Worm (Caenorhabditis elegans) whole organism, L1 larva: ENCODE data around the gene B0001.3.

Experiments used
- C34B4.2 ChIP-seq: sonication (generic microtip); optimal IDR thresholded peaks from 2 replicates; lab custom pipeline; 2017; ENCODE audit warnings: mild to moderate bottlenecking, missing genetic modification characterization, missing compliant biosample characterization
- aha-1 ChIP-seq: fragments of 150-350 bp; optimal IDR thresholded peaks from 2 replicates; lab custom pipeline; 2014; ENCODE audit warnings: missing biosample characterization, missing genetic modification characterization
- alr-1 ChIP-seq: fragments of 200-800 bp; sonication (Bioruptor generic); optimal IDR thresholded peaks from 2 replicates; lab custom pipeline; 2018; ENCODE audit warnings: borderline replicate concordance, mild to moderate bottlenecking, missing genetic modification characterization, missing compliant biosample characterization
- ama-1 ChIP-seq: fragments of 150-350 bp; optimal IDR thresholded peaks from 2 replicates; lab custom pipeline; 2014
- blmp-1 ChIP-seq: fragments of 150-350 bp; optimal IDR thresholded peaks from 2 replicates; lab custom pipeline; 2014; ENCODE audit warnings: missing biosample characterization, missing genetic modification characterization
- ceh-63 ChIP-seq: fragments of 200-800 bp; sonication (Bioruptor generic); optimal IDR thresholded peaks from 2 replicates; lab custom pipeline; 2018; ENCODE audit warnings: mild to moderate bottlenecking, missing genetic modification characterization, missing compliant biosample characterization
- ceh-82 ChIP-seq, 3 experiments: fragments of 150-350 bp in 1 of 3; sonication (generic microtip) in 2 of 3; optimal IDR thresholded peaks; 2 replicates each; lab custom pipeline; 2014 to 2017; ENCODE audit warnings: missing biosample characterization in 3 of 3, missing genetic modification characterization in 3 of 3
- ceh-88 ChIP-seq: fragments of 200-800 bp; sonication (Bioruptor generic); IDR thresholded peaks from 2 replicates; pipeline ENCODE4 v1.3.6; 2022; ENCODE audit warnings: missing genetic modification characterization, missing compliant biosample characterization
- dpl-1 ChIP-seq, 3 experiments: fragments of 150-350 bp in 2 of 3; sonication (generic microtip) in 1 of 3; optimal IDR thresholded peaks; 2 replicates each; lab custom pipeline; 2014 to 2017; ENCODE audit warnings: missing biosample characterization in 3 of 3, missing genetic modification characterization in 3 of 3, missing genetic modification reagents in 3 of 3
- egl-13 ChIP-seq: sonication (generic microtip); optimal IDR thresholded peaks from 2 replicates; lab custom pipeline; 2016; ENCODE audit warnings: missing genotype, missing genetic modification reagents, missing genetic modification characterization, missing compliant biosample characterization
- egl-27 ChIP-seq, 2 experiments: fragments of 150-350 bp in 1 of 2; sonication (generic microtip); optimal IDR thresholded peaks; 3 replicates each; lab custom pipeline; 2017 to 2018; ENCODE audit warnings: missing biosample characterization in 2 of 2, missing genetic modification characterization in 2 of 2, missing genetic modification reagents in 2 of 2
- elt-2 ChIP-seq: sonication (generic microtip); optimal IDR thresholded peaks from 2 replicates; lab custom pipeline; 2016; ENCODE audit warnings: missing genetic modification characterization, mild to moderate bottlenecking, inconsistent platforms, missing compliant biosample characterization, missing genetic modification reagents
- elt-3 ChIP-seq, 6 experiments: fragments of 150-350 bp in 1 of 6; sonication (generic microtip); optimal IDR thresholded peaks; 2 replicates each; lab custom pipeline; 2017 to 2018; ENCODE audit warnings: missing biosample characterization in 6 of 6, missing genetic modification characterization in 6 of 6, inconsistent platforms in 1 of 6
- ets-5 ChIP-seq: fragments of 200-800 bp; sonication (Bioruptor generic); IDR thresholded peaks from 2 replicates; pipeline ENCODE4 v1.3.6; 2022; ENCODE audit warnings: missing genetic modification characterization, missing compliant biosample characterization
- fkh-10 ChIP-seq: sonication (generic microtip); optimal IDR thresholded peaks from 2 replicates; lab custom pipeline; 2017; ENCODE audit warnings: missing biosample characterization, missing genetic modification reagents, missing genetic modification characterization
- fkh-8 ChIP-seq: sonication (generic microtip); optimal IDR thresholded peaks from 2 replicates; lab custom pipeline; 2016; ENCODE audit warnings: mild to moderate bottlenecking, missing genetic modification characterization, missing compliant biosample characterization
- fos-1 ChIP-seq: fragments of 150-350 bp; optimal IDR thresholded peaks from 2 replicates; lab custom pipeline; 2014; ENCODE audit warnings: missing biosample characterization, missing genetic modification characterization
- hpl-2 ChIP-seq: fragments of 150-350 bp; optimal IDR thresholded peaks from 2 replicates; lab custom pipeline; 2014; ENCODE audit warnings: missing biosample characterization, missing genetic modification reagents, missing genetic modification characterization
- lin-14 ChIP-seq: fragments of 200-800 bp; sonication (Bioruptor generic); optimal IDR thresholded peaks from 2 replicates; lab custom pipeline; 2018; ENCODE audit warnings: mild to moderate bottlenecking, missing genetic modification characterization, moderate library complexity, missing compliant biosample characterization
- lir-3 ChIP-seq: sonication (generic microtip); optimal IDR thresholded peaks from 2 replicates; lab custom pipeline; 2016; ENCODE audit warnings: mild to moderate bottlenecking, missing genetic modification characterization, moderate library complexity, missing compliant biosample characterization; ENCODE audit not compliant: poor library complexity
- lsy-2 ChIP-seq, 2 experiments: fragments of 150-350 bp; optimal IDR thresholded peaks; 2 replicates each; lab custom pipeline; 2014; ENCODE audit warnings: missing biosample characterization in 2 of 2, missing genetic modification characterization in 2 of 2
- mab-9 ChIP-seq: fragments of 200-800 bp; sonication (Bioruptor generic); IDR thresholded peaks from 2 replicates; pipeline ENCODE4 v1.3.6; 2022; ENCODE audit warnings: missing genetic modification reagents, missing genetic modification characterization, missing compliant biosample characterization
- mep-1 ChIP-seq: fragments of 150-350 bp; optimal IDR thresholded peaks from 2 replicates; lab custom pipeline; 2014; ENCODE audit warnings: missing biosample characterization, missing genetic modification characterization
- nhr-19 ChIP-seq: fragments of 200-800 bp; sonication (Bioruptor generic); conservative IDR thresholded peaks from 2 replicates; pipeline ENCODE4 v1.3.6; 2022; ENCODE audit warnings: missing genetic modification characterization, missing compliant biosample characterization
- nhr-20 ChIP-seq: sonication (generic microtip); optimal IDR thresholded peaks from 2 replicates; lab custom pipeline; 2016; ENCODE audit warnings: mild to moderate bottlenecking, missing genetic modification characterization, missing compliant biosample characterization
- nhr-28 ChIP-seq: fragments of 150-350 bp; optimal IDR thresholded peaks from 2 replicates; lab custom pipeline; 2014; ENCODE audit warnings: missing biosample characterization, missing genetic modification characterization
- nhr-47 ChIP-seq: sonication (generic microtip); optimal IDR thresholded peaks from 2 replicates; lab custom pipeline; 2016; ENCODE audit warnings: mild to moderate bottlenecking, missing genetic modification characterization, moderate library complexity, missing compliant biosample characterization
- nhr-71 ChIP-seq: sonication (generic microtip); optimal IDR thresholded peaks from 2 replicates; lab custom pipeline; 2016; ENCODE audit warnings: mild to moderate bottlenecking, missing genetic modification characterization, moderate library complexity, missing compliant biosample characterization
- nhr-77 ChIP-seq: fragments of 150-350 bp; optimal IDR thresholded peaks from 2 replicates; lab custom pipeline; 2014; ENCODE audit warnings: missing biosample characterization, missing genetic modification characterization
- nhr-84 ChIP-seq: sonication (generic microtip); optimal IDR thresholded peaks from 2 replicates; lab custom pipeline; 2017; ENCODE audit warnings: missing biosample characterization, missing genetic modification characterization
- nhr-85 ChIP-seq: sonication (generic microtip); peaks from one replicate; lab custom pipeline; 2016; ENCODE audit warnings: missing genetic modification characterization, inconsistent platforms, missing compliant biosample characterization
- pax-3 ChIP-seq: fragments of 200-800 bp; sonication (Bioruptor generic); optimal IDR thresholded peaks from 2 replicates; lab custom pipeline; 2018; ENCODE audit warnings: mild to moderate bottlenecking, missing genetic modification characterization, moderate library complexity, missing compliant biosample characterization
- skn-1 ChIP-seq: fragments of 150-350 bp; optimal IDR thresholded peaks from 2 replicates; lab custom pipeline; 2014; ENCODE audit warnings: missing biosample characterization, missing genetic modification characterization
- snpc-4 ChIP-seq: fragments of 150-350 bp; optimal IDR thresholded peaks from 2 replicates; lab custom pipeline; 2014; ENCODE audit warnings: missing biosample characterization, missing genetic modification characterization
- sptf-1 ChIP-seq: fragments of 150-350 bp; optimal IDR thresholded peaks from 2 replicates; lab custom pipeline; 2014; ENCODE audit warnings: missing biosample characterization, missing genetic modification characterization
- swsn-7 ChIP-seq: sonication (generic microtip); optimal IDR thresholded peaks from 2 replicates; lab custom pipeline; 2016; ENCODE audit warnings: missing genetic modification characterization, missing compliant biosample characterization
- unc-30 ChIP-seq: sonication (generic microtip); optimal IDR thresholded peaks from 2 replicates; lab custom pipeline; 2017; ENCODE audit warnings: missing biosample characterization, missing genetic modification characterization
- unc-86 ChIP-seq: sonication (generic microtip); optimal IDR thresholded peaks from 2 replicates; lab custom pipeline; 2016; ENCODE audit warnings: missing genetic modification characterization, missing compliant biosample characterization
- unc-98 ChIP-seq: fragments of 200-800 bp; sonication (Bioruptor generic); IDR thresholded peaks from 2 replicates; pipeline ENCODE4 v1.3.6; 2022; ENCODE audit warnings: missing genetic modification characterization, missing compliant biosample characterization
- xbp-1 ChIP-seq: sonication (generic microtip); optimal IDR thresholded peaks from 2 replicates; lab custom pipeline; 2016; ENCODE audit warnings: missing genetic modification characterization, missing compliant biosample characterization
- ztf-4 ChIP-seq: fragments of 150-350 bp; optimal IDR thresholded peaks from 2 replicates; lab custom pipeline; 2014; ENCODE audit warnings: missing biosample characterization, missing genetic modification characterization

The B0001.3 gene

DNA sequence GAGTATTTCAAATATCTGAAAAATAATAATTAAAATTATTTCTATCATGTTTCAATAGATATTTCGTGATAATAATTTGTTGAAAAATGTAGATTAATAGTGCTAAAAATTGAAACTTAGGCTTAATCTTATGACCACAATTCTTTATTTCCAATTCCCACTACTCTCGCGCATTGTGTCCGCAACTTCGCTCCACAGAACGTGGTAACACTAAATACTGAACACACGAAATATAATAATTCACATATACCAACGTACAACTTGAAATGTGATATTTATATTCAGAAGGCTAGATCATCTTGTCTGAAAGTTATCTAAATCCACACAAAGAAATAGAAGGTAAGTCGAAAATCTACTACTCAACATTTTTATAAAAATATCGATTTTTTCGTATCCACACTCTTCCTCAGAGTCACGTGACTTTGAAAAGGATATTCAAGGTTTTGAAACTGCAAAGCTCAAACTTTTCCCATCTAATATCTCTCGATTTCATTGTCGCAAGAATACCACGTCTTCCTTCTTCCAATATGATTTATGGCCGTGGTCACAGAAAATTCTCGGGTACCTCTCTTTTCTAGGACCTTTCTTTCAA lies 11.2 kb upstream of the B0001.3 start, which contains the start of gene eri-12 (continued):
- TF ChIP-seq C34B4.2 (no peak), ztf-4 (tag; lab: Kevin White, UChicago) (no peak), dpl-1 (GFP tag; optimal IDR thresholded peaks at IDR 0.05; lab: Kevin White, UChicago) (peak in 2 of 3 experiments; percentile 44 to 71)

DNA sequence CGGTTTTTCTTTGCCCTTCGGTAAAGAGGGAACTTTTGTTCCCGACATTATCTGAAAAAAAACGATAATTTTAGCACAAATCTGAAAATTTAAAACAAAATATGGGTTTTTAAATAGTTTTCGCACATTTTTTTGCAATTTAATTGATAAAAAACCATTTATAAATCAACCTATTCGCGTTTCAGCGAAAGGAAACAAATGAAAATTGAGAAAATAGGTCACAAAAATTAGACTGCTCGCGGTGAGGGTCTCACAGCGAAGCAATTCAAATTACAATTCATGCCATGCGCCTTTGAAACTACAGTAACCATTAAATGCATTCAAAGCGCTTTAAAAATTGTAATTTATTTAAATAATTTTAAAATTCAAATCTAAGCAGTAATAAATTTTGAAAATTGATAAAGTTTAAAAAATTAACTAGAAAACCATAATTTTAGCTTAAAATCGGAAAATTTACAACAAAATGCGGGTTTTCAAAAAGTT lies 8.7 kb upstream of the B0001.3 start, which contains the start of gene B0001.7:
B0001.7 (minus strand) TSS at position 51 of the 483 bp plus-strand sequence.
- TF ChIP-seq nhr-77 (tag; lab: Kevin White, UChicago) (no peak), nhr-85 (no peak), ceh-82 (tag; optimal IDR thresholded peaks at IDR 0.05; lab: Kevin White, UChicago) (no peak), nhr-20 (tag; lab: Kevin White, UChicago) (no peak), lir-3 (tag; lab: Kevin White, UChicago) (no peak), unc-30 (tag; lab: Kevin White, UChicago) (no peak), lsy-2 (tag; optimal IDR thresholded peaks at IDR 0.05; lab: Kevin White, UChicago) (no peak), ceh-63 (GFP tag; lab: Kevin White, UChicago) (no peak), swsn-7 (tag; lab: Kevin White, UChicago) (no peak), xbp-1 (tag; lab: Kevin White, UChicago) (no peak), hpl-2 (GFP tag; lab: Kevin White, UChicago) (no peak), ceh-88 (GFP tag; lab: Robert Waterston, UW) (no peak), fkh-8 (tag; lab: Kevin White, UChicago) (no peak), unc-86 (tag; lab: Kevin White, UChicago) (no peak), egl-13 (tag; lab: Kevin White, UChicago) (no peak), mep-1 (no peak)
- TF ChIP-seq, all 84 proteins: peak for 0

DNA sequence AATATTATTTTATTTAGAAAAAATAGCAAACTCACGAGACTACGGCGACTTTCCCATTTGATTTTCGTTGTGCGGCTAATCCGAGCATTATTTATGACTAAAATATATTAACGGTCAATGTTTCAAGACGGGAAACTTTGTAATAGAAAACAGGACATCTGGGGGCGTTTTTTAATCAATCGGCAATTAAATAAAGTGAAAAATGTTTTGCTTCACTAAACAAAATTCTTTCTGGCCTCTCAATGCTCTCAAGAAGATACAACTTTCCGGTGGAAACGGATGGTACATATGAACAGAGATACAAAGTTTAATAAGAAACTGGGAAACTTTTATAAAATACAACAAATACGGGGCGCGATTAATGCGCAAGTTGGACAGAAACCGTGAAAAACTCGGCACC lies 5.3 kb upstream of the B0001.3 start, which contains the start of gene B0001.2:
B0001.2 (minus strand) TSS at position 101 of the 400 bp plus-strand sequence.
- no peak for TF ChIP-seq lir-3 (tag; lab: Kevin White, UChicago)
- no peak for TF ChIP-seq snpc-4 (tag; lab: Kevin White, UChicago)
- no peak for TF ChIP-seq elt-3 (tag; optimal IDR thresholded peaks at IDR 0.05; lab: Kevin White, UChicago)
- TF ChIP-seq skn-1 (tag; lab: Kevin White, UChicago) = no peak
- TF ChIP-seq nhr-84 (tag; lab: Kevin White, UChicago) = no peak
- no peak for TF ChIP-seq egl-27 (tag; optimal IDR thresholded peaks at IDR 0.05; lab: Kevin White, UChicago)
- TF ChIP-seq nhr-85 = no peak
- TF ChIP-seq elt-2 (tag; lab: Kevin White, UChicago) = no peak
- TF ChIP-seq fos-1 (tag; lab: Kevin White, UChicago) = no peak
- TF ChIP-seq fkh-8 (tag; lab: Kevin White, UChicago) = no peak
- TF ChIP-seq nhr-47 (tag; lab: Kevin White, UChicago) = no peak
- no peak for TF ChIP-seq ceh-88 (GFP tag; lab: Robert Waterston, UW)
- TF ChIP-seq blmp-1 (tag; lab: Kevin White, UChicago) = no peak
- TF ChIP-seq ama-1 (lab: Kevin White, UChicago) = no peak
- TF ChIP-seq nhr-77 (tag; lab: Kevin White, UChicago) = no peak
- no peak for TF ChIP-seq ets-5 (GFP tag; lab: Robert Waterston, UW)
- TF ChIP-seq nhr-71 = no peak

DNA sequence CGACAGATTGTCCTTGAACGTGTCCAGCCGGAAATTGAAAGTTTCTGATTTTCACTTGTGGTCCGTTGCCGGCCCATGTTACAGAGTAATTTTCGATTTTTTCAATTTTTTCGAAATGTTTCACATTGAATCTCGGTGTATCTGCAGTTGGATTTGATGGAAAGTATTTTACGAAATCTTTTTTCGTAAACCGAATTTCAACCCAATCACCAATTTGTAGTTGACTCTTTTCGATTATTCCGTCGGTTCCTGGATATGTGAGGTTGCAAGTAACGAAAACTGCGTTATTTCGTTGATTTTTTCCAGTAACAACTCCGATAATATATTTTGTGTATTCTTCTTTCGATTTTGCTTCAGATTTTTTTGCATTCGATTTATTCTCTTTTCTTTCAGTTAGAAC lies 4.1 kb upstream of the B0001.3 start:
- no peak for TF ChIP-seq unc-98 (GFP tag; lab: Robert Waterston, UW)
- no peak for TF ChIP-seq pax-3 (tag; lab: Kevin White, UChicago)
- TF ChIP-seq mab-9 (GFP tag; lab: Robert Waterston, UW) = no peak
- no peak for TF ChIP-seq hpl-2 (GFP tag; lab: Kevin White, UChicago)
- TF ChIP-seq aha-1 (tag; lab: Kevin White, UChicago) = no peak
- no peak for TF ChIP-seq ceh-63 (GFP tag; lab: Kevin White, UChicago)
- TF ChIP-seq sptf-1 (tag; lab: Kevin White, UChicago) = no peak
- no peak for TF ChIP-seq nhr-19
- no peak for TF ChIP-seq ceh-88 (GFP tag; lab: Robert Waterston, UW)
- no peak for TF ChIP-seq lin-14 (GFP tag; lab: Kevin White, UChicago)
- TF ChIP-seq alr-1 (tag; lab: Kevin White, UChicago) = no peak
- no peak for TF ChIP-seq nhr-84 (tag; lab: Kevin White, UChicago)
- no peak for TF ChIP-seq nhr-28 (tag; lab: Kevin White, UChicago)
- TF ChIP-seq fkh-10 (GFP tag; lab: Kevin White, UChicago) = no peak
- TF ChIP-seq, all 84 proteins: peak for 0
